Worm (Caenorhabditis elegans) whole organism, young adult: ENCODE measurements around the gene brd-1.

Experiments used
- B0261.1 ChIP-seq: sonication (generic microtip); optimal IDR thresholded peaks from 2 replicates; lab custom pipeline; 2016; ENCODE audit warnings: mild to moderate bottlenecking, missing genetic modification characterization, moderate library complexity, missing compliant biosample characterization
- B0336.3 ChIP-seq: fragments of 200-800 bp; sonication (Bioruptor generic); IDR thresholded peaks from 2 replicates; pipeline ENCODE4 v1.3.6; 2022; ENCODE audit warnings: missing genetic modification characterization, missing compliant biosample characterization
- F39B2.1 ChIP-seq: fragments of 200-800 bp; sonication (Bioruptor generic); IDR thresholded peaks from 2 replicates; pipeline ENCODE4 v1.3.6; 2022; ENCODE audit warnings: missing genetic modification reagents, missing genetic modification characterization, missing compliant biosample characterization
- F57A8.1 ChIP-seq: fragments of 200-800 bp; sonication (Bioruptor generic); optimal IDR thresholded peaks from 2 replicates; lab custom pipeline; 2018; ENCODE audit warnings: mild to moderate bottlenecking, missing genetic modification characterization, moderate library complexity, missing compliant biosample characterization
- T26A5.8 ChIP-seq: sonication (generic microtip); optimal IDR thresholded peaks from 2 replicates; lab custom pipeline; 2016; ENCODE audit warnings: missing genetic modification characterization, missing compliant biosample characterization
- Y53F4B.3 ChIP-seq: fragments of 200-800 bp; sonication (Bioruptor generic); IDR thresholded peaks from 2 replicates; pipeline ENCODE4 v1.3.6; 2022; ENCODE audit warnings: missing genetic modification reagents, missing genetic modification characterization, missing compliant biosample characterization
- Y53G8AR.9 ChIP-seq: fragments of 200-800 bp; sonication (Bioruptor generic); conservative IDR thresholded peaks from 2 replicates; pipeline ENCODE4 v1.3.6; 2022; ENCODE audit warnings: missing genetic modification reagents, missing genetic modification characterization, missing compliant biosample characterization
- Y67H2A.10 ChIP-seq: fragments of 200-800 bp; sonication (Bioruptor generic); conservative IDR thresholded peaks from 2 replicates; pipeline ENCODE4 v1.3.6; 2022; ENCODE audit warnings: missing genetic modification reagents, missing genetic modification characterization, missing compliant biosample characterization
- athp-1 ChIP-seq: sonication (generic microtip); optimal IDR thresholded peaks from 2 replicates; lab custom pipeline; 2017; ENCODE audit warnings: mild to moderate bottlenecking, missing genetic modification characterization, missing compliant biosample characterization
- attf-3 ChIP-seq: fragments of 200-800 bp; sonication (Bioruptor generic); conservative IDR thresholded peaks from 2 replicates; pipeline ENCODE4 v1.3.6; 2022; ENCODE audit warnings: missing genetic modification reagents, missing genetic modification characterization, missing compliant biosample characterization
- ccch-3 ChIP-seq: fragments of 200-800 bp; sonication (Bioruptor generic); optimal IDR thresholded peaks from 2 replicates; lab custom pipeline; 2018; ENCODE audit warnings: mild to moderate bottlenecking, missing genetic modification characterization, missing compliant biosample characterization
- ceh-79 ChIP-seq: sonication (generic microtip); optimal IDR thresholded peaks from 2 replicates; lab custom pipeline; 2017; ENCODE audit warnings: mild to moderate bottlenecking, missing genetic modification characterization, missing compliant biosample characterization
- dox-1 ChIP-seq: fragments of 200-800 bp; sonication (Bioruptor generic); IDR thresholded peaks from 2 replicates; pipeline ENCODE4 v1.3.6; 2022; ENCODE audit warnings: missing genetic modification reagents, missing genetic modification characterization, missing compliant biosample characterization
- ekl-4 ChIP-seq: fragments of 200-800 bp; sonication (Bioruptor generic); IDR thresholded peaks from 2 replicates; pipeline ENCODE4 v1.3.6; 2022; ENCODE audit warnings: missing genetic modification reagents, missing genetic modification characterization, missing compliant biosample characterization
- ets-4 ChIP-seq: fragments of 200-800 bp; sonication (Bioruptor generic); optimal IDR thresholded peaks from 2 replicates; lab custom pipeline; 2018; ENCODE audit warnings: mild to moderate bottlenecking, missing genetic modification characterization, missing compliant biosample characterization
- him-1 ChIP-seq: sonication (generic microtip); optimal IDR thresholded peaks from 2 replicates; lab custom pipeline; 2016; ENCODE audit warnings: missing genotype, missing genetic modification reagents, missing genetic modification characterization, missing compliant biosample characterization
- hmg-1.2 ChIP-seq: fragments of 200-800 bp; sonication (Bioruptor generic); IDR thresholded peaks from 2 replicates; pipeline ENCODE4 v1.3.6; 2022; ENCODE audit warnings: missing genetic modification reagents, missing genetic modification characterization, missing compliant biosample characterization
- hsf-1 ChIP-seq: fragments of 200-800 bp; sonication (Bioruptor generic); IDR thresholded peaks from 2 replicates; pipeline ENCODE4 v1.3.6; 2022; ENCODE audit warnings: missing genetic modification reagents, missing genetic modification characterization, missing compliant biosample characterization
- lag-1 ChIP-seq: fragments of 200-800 bp; sonication (Bioruptor generic); IDR thresholded peaks from 2 replicates; pipeline ENCODE4 v1.3.6; 2022; ENCODE audit warnings: missing genetic modification reagents, missing genetic modification characterization, missing compliant biosample characterization
- madf-6 ChIP-seq: fragments of 200-800 bp; sonication (Bioruptor generic); IDR thresholded peaks from 2 replicates; pipeline ENCODE4 v1.3.6; 2022; ENCODE audit warnings: missing genetic modification reagents, missing genetic modification characterization, missing compliant biosample characterization
- nhr-27 ChIP-seq: fragments of 200-800 bp; sonication (Bioruptor generic); optimal IDR thresholded peaks from 2 replicates; lab custom pipeline; 2018; ENCODE audit warnings: mild to moderate bottlenecking, missing genetic modification characterization, moderate library complexity, missing compliant biosample characterization
- nhr-80 ChIP-seq: sonication (generic microtip); optimal IDR thresholded peaks from 2 replicates; lab custom pipeline; 2016; ENCODE audit warnings: missing genetic modification characterization, missing compliant biosample characterization
- nhr-90 ChIP-seq: sonication (generic microtip); optimal IDR thresholded peaks from 2 replicates; lab custom pipeline; 2016; ENCODE audit warnings: missing genotype, mild to moderate bottlenecking, missing genetic modification characterization, missing compliant biosample characterization
- rcor-1 ChIP-seq: fragments of 200-800 bp; sonication (Bioruptor generic); IDR thresholded peaks from 2 replicates; pipeline ENCODE4 v1.3.6; 2022; ENCODE audit warnings: missing genetic modification reagents, missing genetic modification characterization, missing compliant biosample characterization
- repo-1 ChIP-seq: sonication (generic microtip); optimal IDR thresholded peaks from 2 replicates; lab custom pipeline; 2017; ENCODE audit warnings: mild to moderate bottlenecking, missing genetic modification characterization, missing compliant biosample characterization
- sea-2 ChIP-seq: fragments of 200-800 bp; sonication (Bioruptor generic); IDR thresholded peaks from 2 replicates; pipeline ENCODE4 v1.3.6; 2022; ENCODE audit warnings: missing genetic modification characterization, missing compliant biosample characterization
- zim-3 ChIP-seq: sonication (generic microtip); optimal IDR thresholded peaks from 2 replicates; lab custom pipeline; 2017; ENCODE audit warnings: mild to moderate bottlenecking, missing genetic modification characterization, moderate library complexity, missing compliant biosample characterization
- ztf-18 ChIP-seq: sonication (generic microtip); optimal IDR thresholded peaks from 2 replicates; lab custom pipeline; 2016; ENCODE audit warnings: missing genotype, mild to moderate bottlenecking, missing genetic modification characterization, missing compliant biosample characterization
- ztf-3 ChIP-seq: fragments of 200-800 bp; sonication (Bioruptor generic); optimal IDR thresholded peaks from 2 replicates; lab custom pipeline; 2018; ENCODE audit warnings: mild to moderate bottlenecking, missing genetic modification characterization, missing compliant biosample characterization
- ztf-6 ChIP-seq: fragments of 200-800 bp; sonication (Bioruptor generic); IDR thresholded peaks from 2 replicates; pipeline ENCODE4 v1.3.6; 2022; ENCODE audit warnings: missing genetic modification reagents, missing genetic modification characterization, missing compliant biosample characterization

The brd-1 gene

ce11 chrIII:6850255-6850654 is 39.0 kb downstream of the brd-1 start, which contains the start of gene srv-1 (continued):
- TF ChIP-seq repo-1 (tag; lab: Kevin White, UChicago) (no peak), dox-1 (GFP tag; lab: Robert Waterston, UW) (peak; percentile 27; the same call in 1 of the 2 replicates), F57A8.1 (GFP tag; lab: Kevin White, UChicago) (no peak), B0261.1 (tag; lab: Kevin White, UChicago) (no peak), sea-2 (GFP tag; lab: Robert Waterston, UW) (no peak), ztf-18 (tag; lab: Kevin White, UChicago) (no peak)

- TF ChIP-seq Y53F4B.3 (GFP tag; lab: Robert Waterston, UW) = no peak
- TF ChIP-seq athp-1 (tag; lab: Kevin White, UChicago) = no peak
- TF ChIP-seq ztf-3 = no peak
- TF ChIP-seq ekl-4 (GFP tag; lab: Robert Waterston, UW) = no peak
- peak; percentile 56 for TF ChIP-seq nhr-80 (tag; lab: Kevin White, UChicago)
- no peak for TF ChIP-seq hmg-1.2
- TF ChIP-seq Y53G8AR.9 (GFP tag; lab: Robert Waterston, UW) = no peak
- TF ChIP-seq nhr-27 (tag; lab: Kevin White, UChicago) = no peak
- TF ChIP-seq ceh-79 (tag; lab: Kevin White, UChicago) = no peak
Measured at ce11 chrIII:6848654-6849204, 40.6 kb downstream of the brd-1 start, which contains the start of gene dhhc-5. Gene dhhc-5, minus strand, starts transcription at chrIII:6849059.

ce11 chrIII:6839091-6839490 is 50.2 kb downstream of the brd-1 start:
- TF ChIP-seq him-1 (tag; lab: Kevin White, UChicago) (no peak), attf-3 (GFP tag; lab: Robert Waterston, UW) (no peak), rcor-1 (GFP tag; lab: Robert Waterston, UW) (no peak), sea-2 (GFP tag; lab: Robert Waterston, UW) (no peak), madf-6 (no peak), ztf-6 (GFP tag; lab: Robert Waterston, UW) (no peak), ets-4 (GFP tag; lab: Kevin White, UChicago) (no peak)

ce11 chrIII:6837320-6837719 is 52.0 kb downstream of the brd-1 start:
- TF ChIP-seq T26A5.8 (tag; lab: Kevin White, UChicago) (no peak), B0336.3 (GFP tag; lab: Robert Waterston, UW) (no peak), nhr-27 (tag; lab: Kevin White, UChicago) (no peak), ccch-3 (no peak), lag-1 (no peak), nhr-90 (no peak), Y67H2A.10 (no peak), hsf-1 (GFP tag; lab: Robert Waterston, UW) (no peak), F39B2.1 (no peak), athp-1 (tag; lab: Kevin White, UChicago) (no peak), zim-3 (no peak)
- TF ChIP-seq, all 124 proteins: peak for 0
